Worm (Caenorhabditis elegans) whole organism, late embryonic: ENCODE measurements around the gene F58A4.6.

Experiments used
- F13H6.1 ChIP-seq: sonication (generic microtip); optimal IDR thresholded peaks from 2 replicates; lab custom pipeline; 2016; ENCODE audit warnings: missing genetic modification characterization, missing compliant biosample characterization
- K02D7.2 ChIP-seq: sonication (generic microtip); optimal IDR thresholded peaks from 2 replicates; lab custom pipeline; 2017; ENCODE audit warnings: mild to moderate bottlenecking, missing genetic modification characterization, missing compliant biosample characterization
- Y22D7AL.16 ChIP-seq: sonication (generic microtip); optimal IDR thresholded peaks from 2 replicates; lab custom pipeline; 2016; ENCODE audit warnings: missing genetic modification characterization, missing compliant biosample characterization
- ahr-1 ChIP-seq: sonication (generic microtip); optimal IDR thresholded peaks from 2 replicates; lab custom pipeline; 2016; ENCODE audit warnings: missing genetic modification characterization, missing compliant biosample characterization
- ama-1 ChIP-seq: fragments of 150-350 bp; optimal IDR thresholded peaks from 2 replicates; lab custom pipeline; 2014
- ceh-19 ChIP-seq: fragments of 200-800 bp; sonication (Bioruptor generic); optimal IDR thresholded peaks from 2 replicates; lab custom pipeline; 2018; ENCODE audit warnings: mild to moderate bottlenecking, missing genetic modification characterization, missing compliant biosample characterization
- ceh-22 ChIP-seq: sonication (generic microtip); optimal IDR thresholded peaks from 2 replicates; lab custom pipeline; 2017; ENCODE audit warnings: missing biosample characterization, missing genetic modification characterization
- ceh-24 ChIP-seq: sonication (generic microtip); optimal IDR thresholded peaks from 2 replicates; lab custom pipeline; 2016; ENCODE audit warnings: mild to moderate bottlenecking, missing genetic modification characterization, missing compliant biosample characterization
- ceh-30 ChIP-seq: fragments of 150-350 bp; optimal IDR thresholded peaks from 2 replicates; lab custom pipeline; 2014; ENCODE audit warnings: missing biosample characterization, missing genetic modification characterization
- ceh-31 ChIP-seq: sonication (generic microtip); optimal IDR thresholded peaks from 2 replicates; lab custom pipeline; 2016; ENCODE audit warnings: missing genetic modification characterization, missing compliant biosample characterization
- ceh-6 ChIP-seq: fragments of 200-800 bp; sonication (Bioruptor generic); optimal IDR thresholded peaks from 2 replicates; lab custom pipeline; 2018; ENCODE audit warnings: mild to moderate bottlenecking, missing genetic modification characterization, missing compliant biosample characterization
- elt-4 ChIP-seq: sonication (generic microtip); optimal IDR thresholded peaks from 2 replicates; lab custom pipeline; 2016; ENCODE audit warnings: missing genetic modification characterization, missing compliant biosample characterization
- ets-4 ChIP-seq: sonication (generic microtip); optimal IDR thresholded peaks from 2 replicates; lab custom pipeline; 2016; ENCODE audit warnings: missing genetic modification characterization, missing compliant biosample characterization
- eyg-1 ChIP-seq: sonication (generic microtip); optimal IDR thresholded peaks from 2 replicates; lab custom pipeline; 2016; ENCODE audit warnings: missing genotype, missing genetic modification characterization, missing compliant biosample characterization
- fkh-10 ChIP-seq: fragments of 150-350 bp; optimal IDR thresholded peaks from 2 replicates; lab custom pipeline; 2014; ENCODE audit warnings: missing biosample characterization, missing genetic modification reagents, missing genetic modification characterization
- hlh-15 ChIP-seq: sonication (generic microtip); optimal IDR thresholded peaks from 2 replicates; lab custom pipeline; 2016; ENCODE audit warnings: missing genetic modification characterization, missing compliant biosample characterization
- hlh-30 ChIP-seq: sonication (generic microtip); optimal IDR thresholded peaks from 2 replicates; lab custom pipeline; 2017; ENCODE audit warnings: antibody characterized with exemption, missing genetic modification characterization, missing compliant biosample characterization; ENCODE audit not compliant: insufficient read depth
- hlh-6 ChIP-seq: sonication (generic microtip); optimal IDR thresholded peaks from 2 replicates; lab custom pipeline; 2016; ENCODE audit warnings: missing genotype, missing genetic modification characterization, missing compliant biosample characterization
- hlh-8 ChIP-seq: sonication (generic microtip); optimal IDR thresholded peaks from 2 replicates; lab custom pipeline; 2016; ENCODE audit warnings: missing genotype, missing genetic modification characterization, missing compliant biosample characterization
- nfya-1 ChIP-seq: sonication (generic microtip); optimal IDR thresholded peaks from 2 replicates; lab custom pipeline; 2017; ENCODE audit warnings: missing genetic modification characterization, mild to moderate bottlenecking, missing compliant biosample characterization, antibody characterized with exemption, moderate library complexity
- npax-4 ChIP-seq: sonication (generic microtip); optimal IDR thresholded peaks from 2 replicates; lab custom pipeline; 2016; ENCODE audit warnings: missing genetic modification characterization, missing compliant biosample characterization
- odd-2 ChIP-seq: sonication (generic microtip); optimal IDR thresholded peaks from 2 replicates; lab custom pipeline; 2017; ENCODE audit warnings: antibody characterized with exemption, mild to moderate bottlenecking, missing genetic modification characterization, missing compliant biosample characterization
- pag-3 ChIP-seq: sonication (generic microtip); optimal IDR thresholded peaks from 2 replicates; lab custom pipeline; 2016; ENCODE audit warnings: missing compliant biosample characterization, missing genetic modification characterization, borderline replicate concordance
- pax-1 ChIP-seq: fragments of 150-350 bp; optimal IDR thresholded peaks from 2 replicates; lab custom pipeline; 2014; ENCODE audit warnings: missing biosample characterization, missing genetic modification characterization
- pqm-1 ChIP-seq: sonication (generic microtip); optimal IDR thresholded peaks from 2 replicates; lab custom pipeline; 2016; ENCODE audit warnings: missing genetic modification characterization, missing compliant biosample characterization
- pros-1 ChIP-seq: fragments of 150-350 bp; optimal IDR thresholded peaks from 2 replicates; lab custom pipeline; 2014; ENCODE audit warnings: missing biosample characterization, missing genetic modification reagents, missing genetic modification characterization
- ref-2 ChIP-seq: sonication (generic microtip); optimal IDR thresholded peaks from 2 replicates; lab custom pipeline; 2016; ENCODE audit warnings: missing genetic modification characterization, missing compliant biosample characterization
- rnt-1 ChIP-seq: sonication (generic microtip); optimal IDR thresholded peaks from 2 replicates; lab custom pipeline; 2016; ENCODE audit warnings: missing genetic modification characterization, missing compliant biosample characterization
- sox-2 ChIP-seq: fragments of 200-800 bp; sonication (Bioruptor generic); IDR thresholded peaks from 2 replicates; pipeline ENCODE4 v1.3.6; 2022; ENCODE audit warnings: missing genetic modification reagents, missing genetic modification characterization, missing compliant biosample characterization
- sox-4 ChIP-seq: sonication (generic microtip); optimal IDR thresholded peaks from 2 replicates; lab custom pipeline; 2017; ENCODE audit warnings: mild to moderate bottlenecking, missing genetic modification characterization, inconsistent platforms, missing compliant biosample characterization
- syd-9 ChIP-seq: sonication (generic microtip); optimal IDR thresholded peaks from 2 replicates; lab custom pipeline; 2016; ENCODE audit warnings: mild to moderate bottlenecking, missing genetic modification characterization, moderate library complexity, missing compliant biosample characterization
- tbx-2 ChIP-seq: sonication (generic microtip); optimal IDR thresholded peaks from 2 replicates; lab custom pipeline; 2016; ENCODE audit warnings: missing genetic modification characterization, missing compliant biosample characterization
- ttx-3 ChIP-seq: sonication (generic microtip); optimal IDR thresholded peaks from 2 replicates; lab custom pipeline; 2016; ENCODE audit warnings: missing genetic modification reagents, missing genetic modification characterization, missing compliant biosample characterization
- unc-3 ChIP-seq, 2 experiments: fragments of 200-800 bp in 1 of 2; sonication (Bioruptor generic) in 1 of 2; sonication (generic microtip) in 1 of 2; conservative IDR thresholded peaks in 1 of 2; optimal IDR thresholded peaks in 1 of 2; 2 replicates each; pipeline versions ENCODE4 v1.3.6 to Lab custom; 2016 to 2022; ENCODE audit warnings: missing compliant biosample characterization in 2 of 2, missing genetic modification characterization in 2 of 2, missing genetic modification reagents in 1 of 2
- unc-42 ChIP-seq: sonication (generic microtip); optimal IDR thresholded peaks from 2 replicates; lab custom pipeline; 2016; ENCODE audit warnings: missing genotype, missing genetic modification characterization, missing compliant biosample characterization
- unc-86 ChIP-seq: sonication (generic microtip); optimal IDR thresholded peaks from 2 replicates; lab custom pipeline; 2016; ENCODE audit warnings: missing genetic modification characterization, missing compliant biosample characterization
- ztf-16 ChIP-seq: sonication (generic microtip); optimal IDR thresholded peaks from 2 replicates; lab custom pipeline; 2017; ENCODE audit warnings: missing genetic modification characterization, missing compliant biosample characterization

F58A4.6 gene

DNA sequence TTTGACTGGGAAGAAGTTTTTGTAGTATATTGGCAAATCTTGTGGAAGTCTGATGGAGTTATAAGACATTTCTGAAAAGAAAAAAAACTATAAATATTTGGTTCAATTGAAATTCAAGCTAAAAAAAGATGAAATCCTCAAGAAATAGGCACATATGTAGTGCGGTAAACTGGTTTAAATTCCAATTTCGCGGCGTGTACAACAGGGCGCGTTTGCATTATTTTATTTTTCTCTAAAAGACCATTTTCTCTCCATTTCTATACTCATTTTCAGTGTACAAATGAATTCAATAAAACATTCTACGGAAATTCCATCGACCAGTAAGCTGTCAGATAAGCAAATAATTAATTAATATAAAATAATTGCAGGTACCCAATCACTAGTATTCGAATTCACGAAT, at the start of gene F58A4.6, which contains the start of gene pri-1:
F58A4.6 (plus strand) TSS at position 272 of the 400 bp plus-strand sequence.
pri-1 (minus strand) TSS at position 71 of the 400 bp plus-strand sequence.
- TF ChIP-seq unc-42, result peak; percentile 57
- no peak for TF ChIP-seq pag-3 (tag; lab: Kevin White, UChicago)
- no peak for TF ChIP-seq K02D7.2 (tag; lab: Kevin White, UChicago)
- no peak for TF ChIP-seq pax-1 (tag; lab: Kevin White, UChicago)
- no peak for TF ChIP-seq ceh-6 (GFP tag; lab: Kevin White, UChicago)
- no peak for TF ChIP-seq elt-4 (tag; lab: Kevin White, UChicago)
- TF ChIP-seq ceh-22 (tag; lab: Kevin White, UChicago), result no peak
- no peak for TF ChIP-seq ref-2
- no peak for TF ChIP-seq fkh-10 (GFP tag; lab: Kevin White, UChicago)
- TF ChIP-seq hlh-6, result no peak
- no peak for TF ChIP-seq hlh-15 (tag; lab: Kevin White, UChicago)
- no peak for TF ChIP-seq ets-4 (tag; lab: Kevin White, UChicago)
- peak; percentile 6 for TF ChIP-seq ceh-31 (tag; lab: Kevin White, UChicago)
- no peak for TF ChIP-seq ceh-30
- no peak for TF ChIP-seq hlh-8 (tag; lab: Kevin White, UChicago)
- no peak for TF ChIP-seq ahr-1
- TF ChIP-seq nfya-1 (tag; lab: Kevin White, UChicago), result peak; percentile 6

DNA sequence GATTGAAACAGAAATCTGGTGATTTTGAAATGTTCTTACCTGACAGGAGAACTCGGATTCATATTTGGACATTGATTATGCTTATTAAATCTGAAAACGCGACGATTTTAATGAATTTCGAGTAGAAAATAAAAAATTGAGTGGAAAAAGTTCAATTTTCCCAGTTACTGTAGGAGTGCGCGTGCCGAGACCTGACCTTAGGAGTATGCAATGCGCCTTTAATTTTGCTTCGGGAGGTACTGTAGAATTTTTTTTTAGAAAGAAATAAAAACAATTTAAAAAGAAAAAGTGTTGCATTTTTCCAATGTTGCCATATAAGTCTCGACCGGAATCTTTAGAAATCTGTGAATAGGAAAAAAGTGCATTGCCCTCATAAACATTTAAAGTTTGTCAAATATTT, 48.3 kb upstream of the F58A4.6 start, which contains the start of gene C48B4.11:
C48B4.11 (minus strand) TSS at position 143 of the 400 bp plus-strand sequence.
- TF ChIP-seq npax-4 (tag; lab: Kevin White, UChicago) (no peak), unc-42 (no peak), ttx-3 (tag; lab: Kevin White, UChicago) (no peak), sox-2 (no peak), syd-9 (tag; lab: Kevin White, UChicago) (no peak), ceh-24 (tag; lab: Kevin White, UChicago) (no peak), ceh-30 (no peak), unc-86 (tag; lab: Kevin White, UChicago) (no peak), pqm-1 (tag; lab: Kevin White, UChicago) (no peak)

DNA sequence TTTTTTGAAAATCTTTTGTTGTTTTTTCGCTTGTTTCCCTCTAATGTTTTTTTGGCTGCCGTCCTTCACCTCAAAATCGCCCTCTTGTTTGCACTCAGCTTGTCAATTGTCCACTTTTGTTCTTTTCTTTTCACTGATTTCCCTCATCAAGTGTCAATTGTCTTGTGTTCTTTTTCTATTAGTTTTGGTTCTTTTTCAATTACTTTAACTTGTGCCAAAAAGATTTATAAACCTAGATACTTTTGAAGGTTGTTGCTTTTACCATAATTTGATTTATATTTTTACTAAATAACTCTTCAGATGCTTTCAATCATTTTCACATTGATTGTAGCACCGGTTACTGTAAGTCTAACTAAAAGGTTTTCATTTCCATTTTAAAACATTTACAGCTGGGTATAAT, 45.8 kb upstream of the F58A4.6 start, which contains the start of gene C48B4.13:
C48B4.13 (plus strand) TSS at position 301 of the 400 bp plus-strand sequence.
- no peak for TF ChIP-seq pax-1 (tag; lab: Kevin White, UChicago)
- TF ChIP-seq K02D7.2 (tag; lab: Kevin White, UChicago), result no peak
- TF ChIP-seq sox-4 (tag; lab: Kevin White, UChicago), result no peak
- no peak for TF ChIP-seq ztf-16 (tag; lab: Kevin White, UChicago)
- TF ChIP-seq unc-3 (GFP tag; conservative IDR thresholded peaks at IDR 0.05; lab: Robert Waterston, UW), result no peak
- no peak for TF ChIP-seq unc-3 (tag; optimal IDR thresholded peaks at IDR 0.05; lab: Kevin White, UChicago)
- TF ChIP-seq ceh-24 (tag; lab: Kevin White, UChicago), result no peak
- TF ChIP-seq Y22D7AL.16, result no peak
- no peak for TF ChIP-seq tbx-2
- no peak for TF ChIP-seq sox-2
- TF ChIP-seq ceh-19 (GFP tag; lab: Kevin White, UChicago), result no peak
- TF ChIP-seq ama-1 (lab: Kevin White, UChicago), result no peak
- TF ChIP-seq hlh-15 (tag; lab: Kevin White, UChicago), result no peak
- TF ChIP-seq pros-1 (tag; lab: Kevin White, UChicago), result no peak
- no peak for TF ChIP-seq F13H6.1
- no peak for TF ChIP-seq pag-3 (tag; lab: Kevin White, UChicago)
- TF ChIP-seq eyg-1 (tag; lab: Kevin White, UChicago), result no peak
- TF ChIP-seq, all 69 proteins: peak for 0

DNA sequence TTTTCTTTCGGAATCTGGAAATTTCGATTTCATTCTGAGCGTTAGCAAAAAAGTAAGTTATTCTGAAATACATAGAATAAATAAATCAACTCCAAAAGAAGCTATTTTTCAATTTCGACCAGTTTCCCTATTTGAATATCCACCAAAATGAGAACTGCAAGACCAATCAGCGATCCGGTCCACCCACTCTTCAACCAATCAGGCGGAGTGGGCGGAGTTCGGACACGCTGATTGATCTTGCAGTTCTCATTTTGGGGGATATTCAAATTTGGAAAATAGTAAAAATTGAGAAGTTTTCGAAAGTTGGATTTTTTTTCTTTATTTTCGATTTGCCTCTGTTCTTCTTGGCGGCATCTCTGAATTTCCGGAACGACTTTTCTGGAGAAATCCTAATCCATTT, 43.4 kb upstream of the F58A4.6 start:
- TF ChIP-seq rnt-1 (no peak), ceh-30 (no peak), hlh-30 (tag; lab: Kevin White, UChicago) (no peak), nfya-1 (tag; lab: Kevin White, UChicago) (peak; percentile 99), odd-2 (tag; lab: Kevin White, UChicago) (no peak)
